Fruit fly (Drosophila melanogaster): ENCODE measurements around the gene Ssl1.
A peak's percentile ranks its signal among the peaks of the same experiment; 100 is the strongest.

DNA sequence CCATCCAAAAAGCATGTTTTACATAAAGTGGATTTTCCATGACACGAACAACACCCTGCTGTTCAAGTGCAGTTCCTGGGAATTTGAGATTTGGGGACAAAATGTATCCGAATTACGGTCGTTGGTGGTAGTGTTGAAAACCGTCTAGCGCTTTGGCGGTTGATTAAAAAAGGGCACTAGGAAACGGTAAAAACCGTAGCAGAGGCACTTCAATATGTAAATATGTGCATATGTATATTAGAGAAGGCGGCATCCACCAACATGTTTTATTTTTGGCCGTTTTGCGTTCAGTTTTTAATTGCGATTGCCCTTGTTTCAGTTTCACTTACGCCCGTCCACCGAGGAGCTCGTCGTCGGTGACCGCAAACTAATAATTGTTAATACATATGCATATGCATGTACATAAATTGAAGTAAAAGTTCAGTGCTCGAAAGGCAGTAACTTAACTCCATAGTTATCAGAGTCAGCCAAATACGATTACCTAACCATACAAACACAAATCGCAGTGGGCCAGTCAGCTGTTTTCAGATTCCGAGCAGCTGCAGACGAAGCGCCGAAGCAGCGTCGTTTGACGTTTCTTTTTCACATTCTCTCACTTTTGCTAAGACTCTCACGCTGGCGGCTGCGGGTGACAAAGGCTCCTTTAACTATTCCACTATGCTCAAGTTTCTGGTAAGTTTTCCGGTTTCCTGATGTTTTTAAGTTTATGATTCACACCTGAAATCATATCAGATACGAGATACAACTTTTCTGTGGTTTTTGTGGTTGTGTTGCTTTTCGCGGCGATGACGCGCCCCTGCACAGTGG lies 14.4 kb upstream of the Ssl1 start, which contains the start of gene CG33170:
- TF ChIP-seq cyc (GFP tag; optimal IDR thresholded peaks at IDR 0.05): no peak
- peak; percentile 45 for TF ChIP-seq fkh (GFP tag; optimal IDR thresholded peaks at IDR 0.05)

Measured in whole organism, prepupa.